Worm (Caenorhabditis elegans) whole organism, L4 larva: ENCODE data around the gene cest-31.

Source experiments
- D1046.2 ChIP-seq: fragments of 200-800 bp; sonication (Bioruptor generic); IDR thresholded peaks from 2 replicates; pipeline ENCODE4 v1.3.6; 2022; ENCODE audit warnings: missing genetic modification characterization, missing compliant biosample characterization
- F44E2.7 ChIP-seq: fragments of 200-800 bp; sonication (Bioruptor generic); IDR thresholded peaks from 2 replicates; pipeline ENCODE4 v2.1.2; 2022; ENCODE audit warnings: missing genetic modification characterization, missing compliant biosample characterization
- T20F7.1 ChIP-seq: fragments of 200-800 bp; sonication (Bioruptor generic); optimal IDR thresholded peaks from 2 replicates; lab custom pipeline; 2018; ENCODE audit warnings: mild to moderate bottlenecking, missing genetic modification characterization, missing compliant biosample characterization
- T26A8.4 ChIP-seq: fragments of 200-800 bp; sonication (Bioruptor generic); IDR thresholded peaks from 2 replicates; pipeline ENCODE4 v1.3.6; 2022; ENCODE audit warnings: missing genetic modification characterization, missing compliant biosample characterization
- Y5F2A.4 ChIP-seq: fragments of 200-800 bp; sonication (Bioruptor generic); optimal IDR thresholded peaks from 2 replicates; lab custom pipeline; 2018; ENCODE audit warnings: mild to moderate bottlenecking, missing genetic modification characterization, missing compliant biosample characterization
- Y75B8A.6 ChIP-seq: fragments of 200-800 bp; sonication (Bioruptor generic); IDR thresholded peaks from 2 replicates; pipeline ENCODE4 v1.3.6; 2022; ENCODE audit warnings: missing genetic modification reagents, missing genetic modification characterization, missing compliant biosample characterization
- ZK337.2 ChIP-seq: fragments of 200-800 bp; sonication (Bioruptor generic); IDR thresholded peaks from 2 replicates; pipeline ENCODE4 v1.3.6; 2022; ENCODE audit warnings: missing genetic modification reagents, missing genetic modification characterization, missing compliant biosample characterization
- aly-2 ChIP-seq: sonication (generic microtip); optimal IDR thresholded peaks from 2 replicates; lab custom pipeline; 2018; ENCODE audit warnings: missing biosample characterization, missing genetic modification characterization
- attf-4 ChIP-seq: sonication (generic microtip); optimal IDR thresholded peaks from 3 replicates; lab custom pipeline; 2017; ENCODE audit warnings: missing biosample characterization, missing genetic modification characterization
- ceh-20 ChIP-seq: fragments of 200-800 bp; sonication (Bioruptor generic); IDR thresholded peaks from 2 replicates; pipeline ENCODE4 v1.3.6; 2022; ENCODE audit warnings: missing genetic modification reagents, missing genetic modification characterization, missing compliant biosample characterization
- ceh-44 ChIP-seq: fragments of 200-800 bp; sonication (Bioruptor generic); IDR thresholded peaks from 2 replicates; pipeline ENCODE4 v1.3.6; 2022; ENCODE audit warnings: missing genetic modification reagents, missing genetic modification characterization, missing compliant biosample characterization
- ceh-82 ChIP-seq: sonication (generic microtip); optimal IDR thresholded peaks from 2 replicates; lab custom pipeline; 2017; ENCODE audit warnings: missing biosample characterization, missing genetic modification characterization
- cey-2 ChIP-seq: sonication (generic microtip); optimal IDR thresholded peaks from 3 replicates; lab custom pipeline; 2017; ENCODE audit warnings: missing genetic modification characterization, mild to moderate bottlenecking, missing compliant biosample characterization, antibody characterized with exemption, borderline replicate concordance; ENCODE audit not compliant: insufficient read depth
- ctbp-1 ChIP-seq: fragments of 200-800 bp; sonication (Bioruptor generic); IDR thresholded peaks from 2 replicates; pipeline ENCODE4 v1.3.6; 2022; ENCODE audit warnings: missing genetic modification reagents, missing genetic modification characterization, missing compliant biosample characterization
- daf-12 ChIP-seq: fragments of 150-350 bp; optimal IDR thresholded peaks from 2 replicates; lab custom pipeline; 2014; ENCODE audit warnings: missing biosample characterization, missing genetic modification reagents, missing genetic modification characterization
- daf-16 ChIP-seq, 3 experiments: sonication (generic microtip); optimal IDR thresholded peaks; 2 replicates each; lab custom pipeline; 2016 to 2017; ENCODE audit warnings: missing genetic modification characterization in 3 of 3, missing genetic modification reagents in 3 of 3, mild to moderate bottlenecking in 2 of 3, missing compliant biosample characterization in 2 of 3, missing biosample characterization in 1 of 3, moderate library complexity in 1 of 3
- daf-8 ChIP-seq: fragments of 200-800 bp; sonication (Bioruptor generic); IDR thresholded peaks from 2 replicates; pipeline ENCODE4 v1.3.6; 2022; ENCODE audit warnings: missing genetic modification characterization, missing compliant biosample characterization
- dmd-6 ChIP-seq: fragments of 200-800 bp; sonication (Bioruptor generic); IDR thresholded peaks from 2 replicates; pipeline ENCODE4 v1.3.6; 2022; ENCODE audit warnings: missing genetic modification reagents, missing genetic modification characterization, missing compliant biosample characterization
- dmd-9 ChIP-seq: fragments of 200-800 bp; sonication (Bioruptor generic); IDR thresholded peaks from 2 replicates; pipeline ENCODE4 v1.3.6; 2022; ENCODE audit warnings: missing genetic modification reagents, missing genetic modification characterization, missing compliant biosample characterization
- dpl-1 ChIP-seq: fragments of 150-350 bp; optimal IDR thresholded peaks from 2 replicates; lab custom pipeline; 2014; ENCODE audit warnings: missing biosample characterization, missing genetic modification reagents, missing genetic modification characterization
- egl-27 ChIP-seq: sonication (generic microtip); optimal IDR thresholded peaks from 3 replicates; lab custom pipeline; 2017; ENCODE audit warnings: missing biosample characterization, missing genetic modification reagents, missing genetic modification characterization
- fkh-10 ChIP-seq: fragments of 150-350 bp; optimal IDR thresholded peaks from 2 replicates; lab custom pipeline; 2014; ENCODE audit warnings: missing biosample characterization, missing genetic modification reagents, missing genetic modification characterization
- fos-1 ChIP-seq: fragments of 150-350 bp; optimal IDR thresholded peaks from 2 replicates; lab custom pipeline; 2014; ENCODE audit warnings: missing biosample characterization, missing genetic modification characterization
- hif-1 ChIP-seq, 2 experiments: sonication (generic microtip); optimal IDR thresholded peaks; 2 replicates each; lab custom pipeline; 2016 to 2017; ENCODE audit warnings: missing compliant biosample characterization in 2 of 2, missing genetic modification characterization in 2 of 2, missing genetic modification reagents in 2 of 2, missing genotype in 2 of 2, mild to moderate bottlenecking in 1 of 2
- hlh-11 ChIP-seq: fragments of 200-800 bp; sonication (Bioruptor generic); optimal IDR thresholded peaks from 2 replicates; lab custom pipeline; 2018; ENCODE audit warnings: mild to moderate bottlenecking, missing genetic modification characterization, missing compliant biosample characterization
- hmg-1.1 ChIP-seq: fragments of 200-800 bp; sonication (Bioruptor generic); IDR thresholded peaks from 2 replicates; pipeline ENCODE4 v1.3.6; 2022; ENCODE audit warnings: missing genetic modification reagents, missing genetic modification characterization, missing compliant biosample characterization
- jun-1 ChIP-seq: fragments of 150-350 bp; optimal IDR thresholded peaks from 2 replicates; lab custom pipeline; 2014; ENCODE audit warnings: missing biosample characterization, missing genetic modification reagents, missing genetic modification characterization
- lin-1 ChIP-seq: fragments of 200-800 bp; sonication (Bioruptor generic); IDR thresholded peaks from 2 replicates; pipeline ENCODE4 v1.3.6; 2022; ENCODE audit warnings: missing genetic modification reagents, missing genetic modification characterization, missing compliant biosample characterization
- lin-15B ChIP-seq: fragments of 150-350 bp; sonication (generic microtip); optimal IDR thresholded peaks from 3 replicates; lab custom pipeline; 2014; ENCODE audit warnings: missing biosample characterization, missing genetic modification characterization
- lir-3 ChIP-seq: sonication (generic microtip); optimal IDR thresholded peaks from 2 replicates; lab custom pipeline; 2016; ENCODE audit warnings: mild to moderate bottlenecking, missing genetic modification characterization, missing compliant biosample characterization
- lsy-2 ChIP-seq, 2 experiments: fragments of 150-350 bp in 1 of 2; sonication (generic microtip) in 1 of 2; optimal IDR thresholded peaks; 2 replicates each; lab custom pipeline; 2014 to 2017; ENCODE audit warnings: missing biosample characterization in 2 of 2, missing genetic modification characterization in 2 of 2
- mep-1 ChIP-seq: fragments of 150-350 bp; sonication (generic microtip); optimal IDR thresholded peaks from 3 replicates; lab custom pipeline; 2014; ENCODE audit warnings: missing biosample characterization, missing genetic modification characterization
- mes-2 ChIP-seq: sonication (generic microtip); optimal IDR thresholded peaks from 2 replicates; lab custom pipeline; 2016; ENCODE audit warnings: missing genotype, mild to moderate bottlenecking, missing genetic modification characterization, missing compliant biosample characterization; ENCODE audit not compliant: poor library complexity, severe bottlenecking
- mxl-2 ChIP-seq: fragments of 200-800 bp; sonication (Bioruptor generic); conservative IDR thresholded peaks from 2 replicates; pipeline ENCODE4 v1.3.6; 2022; ENCODE audit warnings: missing genetic modification reagents, missing genetic modification characterization, missing compliant biosample characterization
- mxl-3 ChIP-seq: fragments of 200-800 bp; sonication (Bioruptor generic); optimal IDR thresholded peaks from 2 replicates; lab custom pipeline; 2018; ENCODE audit warnings: mild to moderate bottlenecking, missing genetic modification characterization, missing compliant biosample characterization
- nhr-10 ChIP-seq: fragments of 150-350 bp; optimal IDR thresholded peaks from 2 replicates; lab custom pipeline; 2014; ENCODE audit warnings: missing biosample characterization, missing genetic modification characterization
- nhr-102 ChIP-seq: sonication (generic microtip); optimal IDR thresholded peaks from 2 replicates; lab custom pipeline; 2016; ENCODE audit warnings: mild to moderate bottlenecking, missing genetic modification characterization, moderate library complexity, missing compliant biosample characterization
- nhr-111 ChIP-seq: fragments of 200-800 bp; sonication (Bioruptor generic); optimal IDR thresholded peaks from 2 replicates; lab custom pipeline; 2018; ENCODE audit warnings: mild to moderate bottlenecking, missing genetic modification characterization, missing compliant biosample characterization
- nhr-25 ChIP-seq: sonication (generic microtip); optimal IDR thresholded peaks from 2 replicates; lab custom pipeline; 2017; ENCODE audit warnings: missing genetic modification characterization, mild to moderate bottlenecking, missing compliant biosample characterization, antibody characterized with exemption, moderate library complexity, borderline replicate concordance; ENCODE audit not compliant: insufficient read depth
- nhr-28 ChIP-seq: fragments of 150-350 bp; optimal IDR thresholded peaks from 2 replicates; lab custom pipeline; 2014; ENCODE audit warnings: missing biosample characterization, missing genetic modification characterization
- nhr-41 ChIP-seq: fragments of 200-800 bp; sonication (Bioruptor generic); IDR thresholded peaks from 2 replicates; pipeline ENCODE4 v1.3.6; 2022; ENCODE audit warnings: missing genetic modification reagents, missing genetic modification characterization, missing compliant biosample characterization
- nhr-42 ChIP-seq: fragments of 200-800 bp; sonication (Bioruptor generic); IDR thresholded peaks from 2 replicates; pipeline ENCODE4 v1.3.6; 2022; ENCODE audit warnings: missing genetic modification characterization, missing compliant biosample characterization
- nhr-77 ChIP-seq: fragments of 150-350 bp; optimal IDR thresholded peaks from 2 replicates; lab custom pipeline; 2014; ENCODE audit warnings: missing biosample characterization, missing genetic modification characterization
- rbr-2 ChIP-seq: sonication (generic microtip); optimal IDR thresholded peaks from 2 replicates; lab custom pipeline; 2016; ENCODE audit warnings: missing genotype, missing genetic modification characterization, missing compliant biosample characterization
- saeg-2 ChIP-seq: fragments of 200-800 bp; sonication (Bioruptor generic); IDR thresholded peaks from 2 replicates; pipeline ENCODE4 v1.3.6; 2022; ENCODE audit warnings: missing genetic modification reagents, missing genetic modification characterization, missing compliant biosample characterization
- sdz-12 ChIP-seq: fragments of 200-800 bp; sonication (Bioruptor generic); optimal IDR thresholded peaks from 2 replicates; lab custom pipeline; 2018; ENCODE audit warnings: mild to moderate bottlenecking, missing genetic modification characterization, missing compliant biosample characterization
- set-16 ChIP-seq: fragments of 200-800 bp; sonication (Bioruptor generic); IDR thresholded peaks from 2 replicates; pipeline ENCODE4 v1.3.6; 2022; ENCODE audit warnings: missing genetic modification reagents, missing genetic modification characterization, missing compliant biosample characterization
- snpc-1.2 ChIP-seq: fragments of 200-800 bp; sonication (Bioruptor generic); IDR thresholded peaks from 2 replicates; pipeline ENCODE4 v1.3.6; 2022; ENCODE audit warnings: missing genetic modification reagents, missing genetic modification characterization, missing compliant biosample characterization
- tag-97 ChIP-seq: fragments of 200-800 bp; sonication (Bioruptor generic); IDR thresholded peaks from 2 replicates; pipeline ENCODE4 v1.3.6; 2022; ENCODE audit warnings: missing genetic modification characterization, missing compliant biosample characterization
- tra-1 ChIP-seq: fragments of 200-800 bp; sonication (Bioruptor generic); IDR thresholded peaks from 2 replicates; pipeline ENCODE4 v1.3.6; 2022; ENCODE audit warnings: missing genetic modification reagents, missing genetic modification characterization, missing compliant biosample characterization
- unc-39 ChIP-seq: sonication (generic microtip); optimal IDR thresholded peaks from 2 replicates; lab custom pipeline; 2017; ENCODE audit warnings: missing biosample characterization, missing genetic modification characterization

cest-31 gene

DNA sequence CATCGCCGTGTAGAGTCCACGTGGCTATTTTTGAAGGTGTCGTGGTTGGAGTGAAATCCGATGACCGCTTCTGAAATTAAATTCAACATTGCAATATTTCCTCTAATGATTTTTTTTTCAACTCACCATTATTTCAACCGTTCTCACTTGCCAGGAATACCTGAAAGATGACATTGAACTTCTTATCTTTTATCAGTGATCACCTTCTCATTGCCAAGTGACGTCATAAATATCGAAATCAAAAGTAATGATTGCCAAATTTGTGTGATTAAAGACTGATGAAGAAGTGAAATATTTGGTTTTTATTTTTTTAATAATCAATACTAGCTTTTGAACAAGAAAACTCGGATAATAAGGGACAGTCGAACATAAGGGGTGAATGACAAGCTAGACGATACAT is 32.7 kb downstream of the cest-31 start, which contains the start of gene W02F12.4:
W02F12.4 (minus strand) TSS at position 164 of the 400 bp plus-strand sequence.
- no peak for TF ChIP-seq D1046.2 (GFP tag; lab: Robert Waterston, UW)
- no peak for TF ChIP-seq ceh-20 (GFP tag; lab: Robert Waterston, UW)
- no peak for TF ChIP-seq fos-1 (tag; lab: Kevin White, UChicago)
- no peak for TF ChIP-seq daf-12 (tag; lab: Kevin White, UChicago)
- peak; percentile 62 for TF ChIP-seq nhr-77 (tag; lab: Kevin White, UChicago)
- TF ChIP-seq saeg-2 (GFP tag; lab: Robert Waterston, UW), result no peak
- TF ChIP-seq nhr-102 (tag; lab: Kevin White, UChicago), result peak; percentile 30
- no peak for TF ChIP-seq attf-4 (tag; lab: Kevin White, UChicago)
- peak; percentile 66 for TF ChIP-seq hlh-11 (tag; lab: Kevin White, UChicago)
- TF ChIP-seq lin-15B, result no peak
- no peak for TF ChIP-seq dpl-1 (GFP tag; lab: Kevin White, UChicago)
- no peak for TF ChIP-seq nhr-10
- no peak for TF ChIP-seq unc-39 (tag; lab: Kevin White, UChicago)
- TF ChIP-seq nhr-111 (GFP tag; lab: Kevin White, UChicago), result no peak
- peak; percentile 76 for TF ChIP-seq dmd-6
- TF ChIP-seq mep-1 (tag; lab: Kevin White, UChicago), result peak; percentile 58
- 0 out of 2 replicates have a peak, but pooled peaks have one; percentile 33 for TF ChIP-seq tra-1 (GFP tag; lab: Robert Waterston, UW)
- no peak for TF ChIP-seq snpc-1.2 (GFP tag; lab: Robert Waterston, UW)
- TF ChIP-seq sdz-12 (GFP tag; lab: Kevin White, UChicago), result no peak
- no peak for TF ChIP-seq Y75B8A.6 (GFP tag; lab: Robert Waterston, UW)
- peak; percentile 39 for TF ChIP-seq mxl-3 (GFP tag; lab: Kevin White, UChicago)
- TF ChIP-seq nhr-42 (GFP tag; lab: Robert Waterston, UW), result no peak
- no peak for TF ChIP-seq ceh-82
- TF ChIP-seq cey-2 (tag; lab: Kevin White, UChicago), result no peak
- TF ChIP-seq T26A8.4, result no peak
- TF ChIP-seq hmg-1.1 (GFP tag; lab: Robert Waterston, UW), result no peak
- no peak for TF ChIP-seq set-16 (GFP tag; lab: Robert Waterston, UW)
- no peak for TF ChIP-seq dmd-9 (GFP tag; lab: Robert Waterston, UW)
- no peak for TF ChIP-seq ZK337.2
- TF ChIP-seq ceh-44 (GFP tag; lab: Robert Waterston, UW), result no peak
- no peak for TF ChIP-seq nhr-41 (GFP tag; lab: Robert Waterston, UW)
- TF ChIP-seq mxl-2 (GFP tag; lab: Robert Waterston, UW), result no peak
- TF ChIP-seq rbr-2, result no peak
- TF ChIP-seq fkh-10 (GFP tag; lab: Kevin White, UChicago), result no peak
- no peak for TF ChIP-seq aly-2 (tag; lab: Kevin White, UChicago)
- TF ChIP-seq Y5F2A.4 (GFP tag; lab: Kevin White, UChicago), result no peak
- TF ChIP-seq T20F7.1 (GFP tag; lab: Kevin White, UChicago), result peak; percentile 79
- TF ChIP-seq mes-2 (tag; lab: Kevin White, UChicago), result peak; percentile 11
- TF ChIP-seq tag-97 (GFP tag; lab: Robert Waterston, UW), result no peak
- no peak for TF ChIP-seq daf-8 (GFP tag; lab: Robert Waterston, UW)
- TF ChIP-seq F44E2.7 (GFP tag; lab: Robert Waterston, UW), result no peak
- TF ChIP-seq lir-3 (tag; lab: Kevin White, UChicago), result no peak
- no peak for TF ChIP-seq ctbp-1 (GFP tag; lab: Robert Waterston, UW)
- TF ChIP-seq lsy-2 (tag; optimal IDR thresholded peaks at IDR 0.05; lab: Kevin White, UChicago), result peak in 1 of 2 experiments; percentile 48
- TF ChIP-seq nhr-25, result no peak
- no peak for TF ChIP-seq egl-27 (tag; lab: Kevin White, UChicago)
- TF ChIP-seq daf-16 (GFP tag; optimal IDR thresholded peaks at IDR 0.05; lab: Kevin White, UChicago), result no peak
- TF ChIP-seq daf-16 (tag; optimal IDR thresholded peaks at IDR 0.05; lab: Kevin White, UChicago), result peak; percentile 67
- TF ChIP-seq hif-1 (tag; optimal IDR thresholded peaks at IDR 0.05; lab: Kevin White, UChicago), result no peak
- peak; percentile 66 for TF ChIP-seq nhr-28
- 0 out of 2 replicates have a peak, but pooled peaks have one; percentile 53 for TF ChIP-seq lin-1 (GFP tag; lab: Robert Waterston, UW)
- TF ChIP-seq jun-1 (tag; lab: Kevin White, UChicago), result no peak
